Worm (Caenorhabditis elegans) whole organism, late embryonic: ENCODE measurements around the gene K09E2.2.

Experiments
- ama-1 ChIP-seq: fragments of 150-350 bp; optimal IDR thresholded peaks from 2 replicates; lab custom pipeline; 2014
- ceh-30 ChIP-seq: fragments of 150-350 bp; optimal IDR thresholded peaks from 2 replicates; lab custom pipeline; 2014; ENCODE audit warnings: missing biosample characterization, missing genetic modification characterization
- fax-1 ChIP-seq: sonication (generic microtip); optimal IDR thresholded peaks from 2 replicates; lab custom pipeline; 2016; ENCODE audit warnings: missing genotype, missing genetic modification characterization, missing compliant biosample characterization
- nhr-11 ChIP-seq: fragments of 150-350 bp; optimal IDR thresholded peaks from 2 replicates; lab custom pipeline; 2014; ENCODE audit warnings: missing biosample characterization, missing genetic modification characterization
- pag-3 ChIP-seq: sonication (generic microtip); optimal IDR thresholded peaks from 2 replicates; lab custom pipeline; 2016; ENCODE audit warnings: missing compliant biosample characterization, missing genetic modification characterization, borderline replicate concordance
- pqm-1 ChIP-seq: sonication (generic microtip); optimal IDR thresholded peaks from 2 replicates; lab custom pipeline; 2016; ENCODE audit warnings: missing genetic modification characterization, missing compliant biosample characterization
- pros-1 ChIP-seq: fragments of 150-350 bp; optimal IDR thresholded peaks from 2 replicates; lab custom pipeline; 2014; ENCODE audit warnings: missing biosample characterization, missing genetic modification reagents, missing genetic modification characterization
- unc-86 ChIP-seq: sonication (generic microtip); optimal IDR thresholded peaks from 2 replicates; lab custom pipeline; 2016; ENCODE audit warnings: missing genetic modification characterization, missing compliant biosample characterization

ce11 chrX:8709424-8709823, 36.6 kb downstream of the K09E2.2 start, which contains the start of gene kreg-1:
- TF ChIP-seq unc-86: no peak
- no peak for TF ChIP-seq pqm-1 (tag; lab: Kevin White, UChicago)
- TF ChIP-seq fax-1: no peak
- no peak for TF ChIP-seq ceh-30
- no peak for TF ChIP-seq ama-1 (lab: Kevin White, UChicago)
- TF ChIP-seq nhr-11 (tag; lab: Kevin White, UChicago): no peak
- no peak for TF ChIP-seq pros-1 (tag; lab: Kevin White, UChicago)
- no peak for TF ChIP-seq pag-3
